Fruit fly (Drosophila melanogaster): Measurements from ENCODE around the gene Oga.

Oga gene

DNA sequence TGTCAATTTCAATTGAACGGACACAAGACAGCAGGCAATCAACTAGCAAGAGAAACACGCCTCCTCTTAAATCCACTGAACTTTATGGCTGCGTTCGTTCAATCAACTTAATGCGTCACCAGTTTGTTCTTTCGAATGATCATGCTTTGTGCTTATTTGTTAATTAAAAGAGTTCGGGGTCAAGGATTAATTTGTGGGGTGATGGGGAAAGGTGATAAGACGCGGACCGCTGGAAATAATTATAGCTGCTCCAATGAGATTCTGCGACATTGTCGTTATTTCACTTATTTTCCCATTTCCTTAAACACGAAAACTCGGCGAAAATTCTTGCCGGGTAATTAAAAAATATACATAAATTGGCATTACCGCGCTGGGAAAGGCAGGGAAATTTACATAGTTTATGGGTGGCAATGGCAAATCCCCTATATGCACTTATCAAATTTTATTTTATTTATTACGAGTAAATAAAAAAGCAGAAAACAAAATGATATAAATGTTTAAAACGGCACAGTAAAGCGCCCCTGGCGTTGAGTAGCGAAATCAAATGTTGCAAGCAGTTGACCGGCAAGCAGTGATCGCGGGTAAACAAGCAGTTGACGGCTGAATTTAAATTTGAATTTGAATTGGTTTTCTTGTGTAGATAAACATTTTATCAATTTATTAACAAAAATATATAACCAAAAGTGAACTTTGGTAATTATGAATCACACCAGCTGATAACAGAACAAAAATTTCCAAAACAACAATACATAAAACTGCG, 34.3 kb upstream of the Oga start (continued):
- TF ChIP-seq HmgZ (tag; optimal IDR thresholded peaks at IDR 0.05) (peak; percentile 83), CG10366 (GFP tag; IDR thresholded peaks at IDR 0.05) (peak; percentile 61), CG12155 (GFP tag; optimal IDR thresholded peaks at IDR 0.05) (peak; percentile 30), CG33213 (GFP tag; optimal IDR thresholded peaks at IDR 0.05) (peak; percentile 86), hb (GFP tag; IDR thresholded peaks at IDR 0.05; ENCODE audit: partially characterized antibody) (no peak), Hey (tag; optimal IDR thresholded peaks at IDR 0.05) (peak; percentile 22), jumu (GFP tag; optimal IDR thresholded peaks at IDR 0.05) (peak; percentile 61), CG2120 (GFP tag; optimal IDR thresholded peaks at IDR 0.05) (peak; percentile 61), GATAe (GFP tag; conservative IDR thresholded peaks at IDR 0.05) (0 out of 2 replicates have a peak, but pooled peaks have one; percentile 11), NK7.1 (GFP tag; optimal IDR thresholded peaks at IDR 0.05) (peak; percentile 57), dmrt99B (tag; optimal IDR thresholded peaks at IDR 0.05) (peak; percentile 62), dpn (GFP tag; optimal IDR thresholded peaks at IDR 0.05) (peak; percentile 78 to 79), CG2678 (tag; optimal IDR thresholded peaks at IDR 0.05) (peak; percentile 55), CG11398 (GFP tag; optimal IDR thresholded peaks at IDR 0.05) (peak; percentile 65), CG17802 (tag; optimal IDR thresholded peaks at IDR 0.05) (peak; percentile 63), tna (GFP tag; IDR thresholded peaks at IDR 0.05; ENCODE audit: partially characterized antibody) (no peak), gcm2 (GFP tag; optimal IDR thresholded peaks at IDR 0.05) (peak; percentile 61), CG42726 (GFP tag; IDR thresholded peaks at IDR 0.05; ENCODE audit: partially characterized antibody) (peak; percentile 60; the same call in 1 of the 2 replicates), D19B (GFP tag; optimal IDR thresholded peaks at IDR 0.05) (peak; percentile 36), emc (GFP tag; optimal IDR thresholded peaks at IDR 0.05) (peak; percentile 71), CG1603 (tag; optimal IDR thresholded peaks at IDR 0.05) (peak; percentile 78), CG14860 (GFP tag; IDR thresholded peaks at IDR 0.05; ENCODE audit: partially characterized antibody) (no peak), CG3838 (GFP tag; optimal IDR thresholded peaks at IDR 0.05) (peak; percentile 49), stc (GFP tag; IDR thresholded peaks at IDR 0.05) (0 out of 2 replicates have a peak, but pooled peaks have one; percentile 44), sima (GFP tag; optimal IDR thresholded peaks at IDR 0.05) (peak; percentile 33), slbo (GFP tag; IDR thresholded peaks at IDR 0.05) (peak; percentile 72), CG14014 (GFP tag; IDR thresholded peaks at IDR 0.05) (peak; percentile 66), CG12659 (GFP tag; optimal IDR thresholded peaks at IDR 0.05) (peak; percentile 79), Doc2 (GFP tag; IDR thresholded peaks at IDR 0.05) (no peak), sisA (GFP tag; IDR thresholded peaks at IDR 0.05) (peak; percentile 37; the same call in 1 of the 2 replicates), Elba2 (GFP tag; optimal IDR thresholded peaks at IDR 0.05) (no peak), grn (GFP tag; optimal IDR thresholded peaks at IDR 0.05) (peak; percentile 11), zen (tag; optimal IDR thresholded peaks at IDR 0.05) (peak; percentile 82), sens-2 (GFP tag; IDR thresholded peaks at IDR 0.05) (peak; percentile 52; the same call in 1 of the 2 replicates), gfzf (GFP tag; optimal IDR thresholded peaks at IDR 0.05) (peak; percentile 1), CG7271 (tag; optimal IDR thresholded peaks at IDR 0.05) (no peak), gem (tag; optimal IDR thresholded peaks at IDR 0.05) (peak; percentile 66), D (optimal IDR thresholded peaks at IDR 0.05) (no peak), D (GFP tag; optimal IDR thresholded peaks at IDR 0.05) (peak; percentile 58), cas (GFP tag; IDR thresholded peaks at IDR 0.05) (no peak), CG17359 (tag; optimal IDR thresholded peaks at IDR 0.05) (peak; percentile 67), Hmr (GFP tag; optimal IDR thresholded peaks at IDR 0.05) (peak; percentile 84), Hr78 (GFP tag; optimal IDR thresholded peaks at IDR 0.05) (no peak), az2 (GFP tag; optimal IDR thresholded peaks at IDR 0.05) (peak; percentile 57), NFAT (GFP tag; IDR thresholded peaks at IDR 0.05) (peak; percentile 87), Xrp1 (GFP tag; IDR thresholded peaks at IDR 0.05) (peak; percentile 73), phol (tag; optimal IDR thresholded peaks at IDR 0.05) (peak; percentile 79), chif (GFP tag; optimal IDR thresholded peaks at IDR 0.05) (peak; percentile 59 to 80), shn (GFP tag; optimal IDR thresholded peaks at IDR 0.05) (peak; percentile 83)
